Fruit fly (Drosophila melanogaster): ENCODE results near the gene LysX.

The LysX gene

DNA sequence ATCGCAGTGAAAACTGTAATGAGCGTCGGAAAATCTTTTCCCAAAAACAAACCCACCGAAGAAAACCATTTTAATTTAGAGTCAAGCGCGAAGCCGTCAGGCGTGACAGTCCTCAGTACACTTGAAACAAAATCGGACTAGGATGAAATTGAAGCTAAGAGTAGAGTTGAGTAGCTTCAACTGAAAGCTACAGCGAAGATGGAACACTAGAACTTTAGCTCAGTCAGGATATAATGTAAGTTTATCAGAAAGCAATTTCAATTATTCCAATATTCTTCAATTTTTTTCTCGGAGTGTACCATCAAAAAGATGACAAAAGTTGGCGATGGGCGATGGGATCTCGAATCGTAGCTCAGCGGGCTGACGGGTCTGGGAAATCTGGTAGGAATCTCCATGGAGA is 21.4 kb upstream of the LysX start (continued):
- TF ChIP-seq sisA (GFP tag; IDR thresholded peaks at IDR 0.05) (peak; percentile 65), CG33213 (GFP tag; optimal IDR thresholded peaks at IDR 0.05) (peak; percentile 33), CTCF (GFP tag; optimal IDR thresholded peaks at IDR 0.05) (no peak), phol (tag; optimal IDR thresholded peaks at IDR 0.05) (peak; percentile 66), Rx (GFP tag; IDR thresholded peaks at IDR 0.05) (peak; percentile 11; the same call in 1 of the 2 replicates), CG34376 (GFP tag; optimal IDR thresholded peaks at IDR 0.05) (no peak), CG14014 (GFP tag; IDR thresholded peaks at IDR 0.05) (no peak), oc (tag; optimal IDR thresholded peaks at IDR 0.05) (no peak), kay (GFP tag; optimal IDR thresholded peaks at IDR 0.05) (no peak), klu (GFP tag; IDR thresholded peaks at IDR 0.05) (no peak), usp (GFP tag; optimal IDR thresholded peaks at IDR 0.05) (no peak), CG4328 (GFP tag; optimal IDR thresholded peaks at IDR 0.05) (no peak), CG2875 (GFP tag; optimal IDR thresholded peaks at IDR 0.05) (peak; percentile 43), Abd-B (GFP tag; optimal IDR thresholded peaks at IDR 0.05) (peak; percentile 14), CG17912 (GFP tag; optimal IDR thresholded peaks at IDR 0.05) (no peak), unc-4 (GFP tag; IDR thresholded peaks at IDR 0.05; ENCODE audit: partially characterized antibody) (no peak), CG9876 (GFP tag; optimal IDR thresholded peaks at IDR 0.05) (no peak), Fer3 (tag; optimal IDR thresholded peaks at IDR 0.05) (peak; percentile 42), fd64A (GFP tag; optimal IDR thresholded peaks at IDR 0.05) (no peak), Hey (tag; optimal IDR thresholded peaks at IDR 0.05) (no peak), CG12071 (GFP tag; optimal IDR thresholded peaks at IDR 0.05) (peak; percentile 4), tin (GFP tag; optimal IDR thresholded peaks at IDR 0.05) (peak; percentile 53), HHEX (GFP tag; optimal IDR thresholded peaks at IDR 0.05) (peak; percentile 29), aop (GFP tag; IDR thresholded peaks at IDR 0.05) (no peak), Hsf (GFP tag; optimal IDR thresholded peaks at IDR 0.05) (peak; percentile 13), stc (GFP tag; IDR thresholded peaks at IDR 0.05) (0 out of 2 replicates have a peak, but pooled peaks have one; percentile 17), CG32767 (GFP tag; IDR thresholded peaks at IDR 0.05) (peak; percentile 37; the same call in 1 of the 2 replicates), CG15479 (GFP tag; optimal IDR thresholded peaks at IDR 0.05) (no peak), gem (tag; optimal IDR thresholded peaks at IDR 0.05) (peak; percentile 65), CG17328 (GFP tag; IDR thresholded peaks at IDR 0.05) (peak; percentile 60), CG31388 (GFP tag; optimal IDR thresholded peaks at IDR 0.05) (no peak), Deaf1 (tag; optimal IDR thresholded peaks at IDR 0.05) (no peak), odd (GFP tag; optimal IDR thresholded peaks at IDR 0.05) (no peak), CG8478 (optimal IDR thresholded peaks at IDR 0.05) (no peak), Spps (tag; optimal IDR thresholded peaks at IDR 0.05) (peak; percentile 21), CG3407 (GFP tag; optimal IDR thresholded peaks at IDR 0.05) (peak; percentile 17), CG7987 (GFP tag; optimal IDR thresholded peaks at IDR 0.05) (no peak), z (GFP tag; IDR thresholded peaks at IDR 0.05) (no peak), dmrt99B (tag; optimal IDR thresholded peaks at IDR 0.05) (peak; percentile 66), chinmo (GFP tag; IDR thresholded peaks at IDR 0.05; ENCODE audit: partially characterized antibody) (no peak), dm (GFP tag; optimal IDR thresholded peaks at IDR 0.05) (no peak), HLH54F (GFP tag; optimal IDR thresholded peaks at IDR 0.05) (no peak), hkb (optimal IDR thresholded peaks at IDR 0.05) (no peak), hkb (GFP tag; IDR thresholded peaks at IDR 0.05) (peak; percentile 73; the same call in 1 of the 2 replicates), CG34224 (GFP tag; IDR thresholded peaks at IDR 0.05; ENCODE audit: partially characterized antibody) (no peak), CG2202 (tag; optimal IDR thresholded peaks at IDR 0.05) (no peak), grau (tag; optimal IDR thresholded peaks at IDR 0.05) (peak; percentile 44)
